Fruit fly (Drosophila melanogaster) whole organism, embryonic: ENCODE data around the gene CG8907.

Experiments used
- Awh ChIP-seq: fragments of 200-800 bp; sonication (Bioruptor generic); IDR thresholded peaks from 2 replicates; pipeline ENCODE4, ENCODE4 v1.3.6; 2022; ENCODE audit warnings: missing biosample characterization, missing genetic modification characterization
- B-H1 ChIP-seq: fragments of 200-800 bp; sonication (Bioruptor generic); IDR thresholded peaks from 3 replicates; pipeline ENCODE4 v1.3.6; 2022; ENCODE audit warnings: missing biosample characterization, missing genetic modification characterization
- BEAF-32 ChIP-seq: fragments of 200-800 bp; sonication (Bioruptor generic); optimal IDR thresholded peaks from 3 replicates; lab custom pipeline; 2017; ENCODE audit warnings: missing biosample characterization, missing genetic modification characterization, mild to moderate bottlenecking, moderate library complexity, missing genetic modification reagents
- Blimp-1 ChIP-seq: fragments of 200-800 bp; sonication (Bioruptor generic); optimal IDR thresholded peaks from 3 replicates; lab custom pipeline; 2018; ENCODE audit warnings: missing biosample characterization, missing genetic modification characterization, mild to moderate bottlenecking, moderate library complexity, missing genetic modification reagents
- CG10209 ChIP-seq: fragments of 200-800 bp; sonication (Bioruptor generic); optimal IDR thresholded peaks from 3 replicates; lab custom pipeline; 2017; ENCODE audit warnings: missing biosample characterization, mild to moderate bottlenecking, missing genetic modification characterization, missing genetic modification reagents
- CG1024 ChIP-seq: fragments of 200-800 bp; sonication (Bioruptor generic); IDR thresholded peaks from 2 replicates; pipeline ENCODE4 v1.3.6; 2022; ENCODE audit warnings: missing biosample characterization, missing genetic modification characterization
- CG10654 ChIP-seq: fragments of 200-800 bp; sonication (Bioruptor generic); optimal IDR thresholded peaks from 2 replicates; lab custom pipeline; 2016; ENCODE audit warnings: missing biosample characterization, missing genetic modification characterization
- CG11085 ChIP-seq: fragments of 200-800 bp; sonication (Bioruptor generic); IDR thresholded peaks from 2 replicates; pipeline ENCODE4 v1.3.6; 2022; ENCODE audit warnings: missing biosample characterization, missing genetic modification characterization
- CG11398 ChIP-seq: fragments of 200-800 bp; sonication (Bioruptor generic); optimal IDR thresholded peaks from 2 replicates; lab custom pipeline; 2016; ENCODE audit warnings: missing biosample characterization, missing genetic modification characterization
- CG11723 ChIP-seq: fragments of 200-800 bp; sonication (Bioruptor generic); optimal IDR thresholded peaks from 2 replicates; lab custom pipeline; 2017; ENCODE audit warnings: missing biosample characterization, mild to moderate bottlenecking, missing genetic modification characterization
- CG12219 ChIP-seq: fragments of 200-800 bp; sonication (Bioruptor generic); optimal IDR thresholded peaks from 3 replicates; lab custom pipeline; 2018; ENCODE audit warnings: missing biosample characterization, mild to moderate bottlenecking, missing genetic modification characterization
- CG16813 ChIP-seq: fragments of 200-800 bp; sonication (Bioruptor generic); IDR thresholded peaks from 3 replicates; pipeline ENCODE4 v1.3.6; 2022; ENCODE audit warnings: missing biosample characterization, missing genetic modification characterization; ENCODE audit not compliant: partially characterized antibody
- CG16863 ChIP-seq: fragments of 200-800 bp; sonication (Bioruptor generic); optimal IDR thresholded peaks from 3 replicates; lab custom pipeline; 2016; ENCODE audit warnings: missing biosample characterization, missing genetic modification characterization
- CG17568 ChIP-seq: fragments of 200-800 bp; sonication (Bioruptor generic); optimal IDR thresholded peaks from 2 replicates; lab custom pipeline; 2018; ENCODE audit warnings: missing biosample characterization, mild to moderate bottlenecking, missing genetic modification characterization, moderate library complexity
- CG30403 ChIP-seq: fragments of 200-800 bp; sonication (Bioruptor generic); optimal IDR thresholded peaks from 3 replicates; lab custom pipeline; 2016; ENCODE audit warnings: missing biosample characterization, missing genetic modification characterization
- CG3281 ChIP-seq: fragments of 200-800 bp; sonication (Bioruptor generic); optimal IDR thresholded peaks from 3 replicates; lab custom pipeline; 2017; ENCODE audit warnings: missing biosample characterization, mild to moderate bottlenecking, missing genetic modification characterization
- CG33213 ChIP-seq: fragments of 200-800 bp; sonication (Bioruptor generic); optimal IDR thresholded peaks from 3 replicates; lab custom pipeline; 2016; ENCODE audit warnings: missing biosample characterization, missing genetic modification characterization
- CG42726 ChIP-seq: fragments of 200-800 bp; sonication (Bioruptor generic); IDR thresholded peaks from 2 replicates; pipeline ENCODE4 v1.3.6; 2022; ENCODE audit warnings: missing biosample characterization, missing genetic modification characterization; ENCODE audit not compliant: partially characterized antibody
- CG43689 ChIP-seq: fragments of 200-800 bp; sonication (Bioruptor generic); IDR thresholded peaks from 2 replicates; pipeline ENCODE4 v1.3.6; 2022; ENCODE audit warnings: missing biosample characterization, missing genetic modification characterization
- CG6683 ChIP-seq: fragments of 200-800 bp; sonication (Bioruptor generic); optimal IDR thresholded peaks from 2 replicates; lab custom pipeline; 2017; ENCODE audit warnings: missing biosample characterization, mild to moderate bottlenecking, missing genetic modification characterization, missing genetic modification reagents
- CG7372 ChIP-seq: fragments of 200-800 bp; sonication (Bioruptor generic); IDR thresholded peaks from 2 replicates; pipeline ENCODE4 v1.3.6; 2022; ENCODE audit warnings: missing biosample characterization, missing genetic modification characterization
- Doc2 ChIP-seq: fragments of 200-800 bp; sonication (Bioruptor generic); IDR thresholded peaks from 2 replicates; pipeline ENCODE4 v1.3.6; 2022; ENCODE audit warnings: missing biosample characterization, missing genetic modification characterization
- HmgZ ChIP-seq: fragments of 200-800 bp; sonication (Bioruptor generic); optimal IDR thresholded peaks from 2 replicates; lab custom pipeline; 2018; ENCODE audit warnings: missing biosample characterization, mild to moderate bottlenecking, missing genetic modification characterization
- Hr3 ChIP-seq: fragments of 200-800 bp; sonication (Bioruptor generic); optimal IDR thresholded peaks from 3 replicates; lab custom pipeline; 2016; ENCODE audit warnings: missing biosample characterization, missing genetic modification characterization
- Oli ChIP-seq: fragments of 200-800 bp; sonication (Bioruptor generic); optimal IDR thresholded peaks from 2 replicates; lab custom pipeline; 2018; ENCODE audit warnings: missing biosample characterization, mild to moderate bottlenecking, missing genetic modification characterization, moderate library complexity
- Tbp ChIP-seq: fragments of >200 bp; optimal IDR thresholded peaks from 2 replicates; lab custom pipeline; 2018; ENCODE audit warnings: missing biosample characterization, missing genetic modification characterization
- ara ChIP-seq: fragments of 200-800 bp; sonication (Bioruptor generic); IDR thresholded peaks from 2 replicates; pipeline ENCODE4 v1.3.6; 2022; ENCODE audit warnings: missing biosample characterization, missing genetic modification characterization
- ash1 ChIP-seq: fragments of 200-800 bp; sonication (Bioruptor generic); optimal IDR thresholded peaks from 2 replicates; lab custom pipeline; 2018; ENCODE audit warnings: missing biosample characterization, mild to moderate bottlenecking, missing genetic modification characterization
- br ChIP-seq: fragments of >200 bp; optimal IDR thresholded peaks from 2 replicates; lab custom pipeline; 2017
- chinmo ChIP-seq: fragments of 200-800 bp; sonication (Bioruptor generic); IDR thresholded peaks from 4 replicates; pipeline ENCODE4 v1.3.6; 2022; ENCODE audit warnings: missing biosample characterization, missing genetic modification characterization; ENCODE audit not compliant: partially characterized antibody
- da ChIP-seq: fragments of 200-800 bp; sonication (Bioruptor generic); optimal IDR thresholded peaks from 2 replicates; lab custom pipeline; 2016; ENCODE audit warnings: missing biosample characterization, missing genetic modification characterization
- dan ChIP-seq: fragments of 200-800 bp; sonication (Bioruptor generic); IDR thresholded peaks from 2 replicates; pipeline ENCODE4 v1.3.6; 2022; ENCODE audit warnings: missing biosample characterization, missing genetic modification characterization
- disco-r ChIP-seq: fragments of 200-800 bp; sonication (Bioruptor generic); optimal IDR thresholded peaks from 2 replicates; lab custom pipeline; 2016; ENCODE audit warnings: missing biosample characterization, missing genetic modification characterization
- dm ChIP-seq: fragments of 200-800 bp; sonication (Bioruptor generic); optimal IDR thresholded peaks from 3 replicates; lab custom pipeline; 2016; ENCODE audit warnings: missing biosample characterization, missing genetic modification characterization
- dysf ChIP-seq: fragments of 200-800 bp; sonication (Bioruptor generic); IDR thresholded peaks from 3 replicates; pipeline ENCODE4 v1.3.6; 2022; ENCODE audit warnings: missing biosample characterization, missing genetic modification characterization
- grau ChIP-seq: fragments of 200-800 bp; optimal IDR thresholded peaks from 3 replicates; lab custom pipeline; 2019; ENCODE audit warnings: missing biosample characterization, mild to moderate bottlenecking, missing genetic modification characterization, moderate library complexity
- ham ChIP-seq: fragments of 200-800 bp; sonication (Bioruptor generic); IDR thresholded peaks from 2 replicates; pipeline ENCODE4 v1.3.6; 2022; ENCODE audit warnings: missing biosample characterization, missing genetic modification characterization
- hkb ChIP-seq, 2 experiments: fragments of 200-800 bp in 1 of 2; fragments of >200 bp in 1 of 2; sonication (Bioruptor generic) in 1 of 2; IDR thresholded peaks in 1 of 2; optimal IDR thresholded peaks in 1 of 2; 2 replicates each; pipeline versions ENCODE4 v1.3.6 to Lab custom; 2017 to 2022; ENCODE audit warnings: missing biosample characterization in 1 of 2, missing genetic modification characterization in 1 of 2
- maf-S ChIP-seq: fragments of 200-800 bp; sonication (Bioruptor generic); optimal IDR thresholded peaks from 2 replicates; lab custom pipeline; 2016; ENCODE audit warnings: missing biosample characterization, missing genetic modification characterization
- nerfin-1 ChIP-seq: fragments of 200-800 bp; sonication (Bioruptor generic); optimal IDR thresholded peaks from 3 replicates; lab custom pipeline; 2019; ENCODE audit warnings: missing biosample characterization, mild to moderate bottlenecking, missing genetic modification characterization, moderate library complexity
- p53 ChIP-seq: fragments of 200-800 bp; sonication (Bioruptor generic); optimal IDR thresholded peaks from 2 replicates; lab custom pipeline; 2016; ENCODE audit warnings: missing biosample characterization, missing genetic modification characterization
- peb ChIP-seq: fragments of 200-800 bp; sonication (Bioruptor generic); IDR thresholded peaks from 2 replicates; pipeline ENCODE4 v1.3.6; 2022; ENCODE audit warnings: missing biosample characterization, missing genetic modification characterization
- salm ChIP-seq: fragments of 200-800 bp; sonication (Bioruptor generic); optimal IDR thresholded peaks from 2 replicates; lab custom pipeline; 2018; ENCODE audit warnings: missing biosample characterization, mild to moderate bottlenecking, missing genetic modification characterization
- sc ChIP-seq, 3 experiments: fragments of >200 bp in 2 of 3; fragments of 200-800 bp in 1 of 3; sonication (Bioruptor generic) in 1 of 3; optimal IDR thresholded peaks; 2 replicates in 2 of 3; 3 replicates in 1 of 3; lab custom pipeline; 2017; ENCODE audit warnings: mild to moderate bottlenecking in 1 of 3, missing biosample characterization in 1 of 3, missing genetic modification characterization in 1 of 3, missing genetic modification reagents in 1 of 3
- schlank ChIP-seq: fragments of 200-800 bp; sonication (Bioruptor generic); optimal IDR thresholded peaks from 2 replicates; lab custom pipeline; 2018; ENCODE audit warnings: missing biosample characterization, mild to moderate bottlenecking, missing genetic modification characterization
- shn ChIP-seq: fragments of 200-800 bp; sonication (Bioruptor generic); optimal IDR thresholded peaks from 3 replicates; lab custom pipeline; 2016; ENCODE audit warnings: missing biosample characterization, missing genetic modification characterization
- tin ChIP-seq: fragments of 200-800 bp; sonication (Bioruptor generic); optimal IDR thresholded peaks from 3 replicates; lab custom pipeline; 2016; ENCODE audit warnings: missing biosample characterization, missing genetic modification characterization
- trem ChIP-seq: fragments of 200-800 bp; optimal IDR thresholded peaks from 3 replicates; lab custom pipeline; 2019; ENCODE audit warnings: missing biosample characterization, mild to moderate bottlenecking, missing genetic modification characterization, moderate library complexity
- wor ChIP-seq: fragments of 200-800 bp; sonication (Bioruptor generic); IDR thresholded peaks from 2 replicates; pipeline ENCODE4 v1.3.6; 2022; ENCODE audit warnings: missing biosample characterization, missing genetic modification characterization
- yki ChIP-seq: fragments of >200 bp; optimal IDR thresholded peaks from 3 replicates; lab custom pipeline; 2018
- zfh2 ChIP-seq: fragments of 200-800 bp; sonication (Bioruptor generic); optimal IDR thresholded peaks from 2 replicates; lab custom pipeline; 2016; ENCODE audit warnings: missing biosample characterization, missing genetic modification characterization

Gene CG8907

DNA sequence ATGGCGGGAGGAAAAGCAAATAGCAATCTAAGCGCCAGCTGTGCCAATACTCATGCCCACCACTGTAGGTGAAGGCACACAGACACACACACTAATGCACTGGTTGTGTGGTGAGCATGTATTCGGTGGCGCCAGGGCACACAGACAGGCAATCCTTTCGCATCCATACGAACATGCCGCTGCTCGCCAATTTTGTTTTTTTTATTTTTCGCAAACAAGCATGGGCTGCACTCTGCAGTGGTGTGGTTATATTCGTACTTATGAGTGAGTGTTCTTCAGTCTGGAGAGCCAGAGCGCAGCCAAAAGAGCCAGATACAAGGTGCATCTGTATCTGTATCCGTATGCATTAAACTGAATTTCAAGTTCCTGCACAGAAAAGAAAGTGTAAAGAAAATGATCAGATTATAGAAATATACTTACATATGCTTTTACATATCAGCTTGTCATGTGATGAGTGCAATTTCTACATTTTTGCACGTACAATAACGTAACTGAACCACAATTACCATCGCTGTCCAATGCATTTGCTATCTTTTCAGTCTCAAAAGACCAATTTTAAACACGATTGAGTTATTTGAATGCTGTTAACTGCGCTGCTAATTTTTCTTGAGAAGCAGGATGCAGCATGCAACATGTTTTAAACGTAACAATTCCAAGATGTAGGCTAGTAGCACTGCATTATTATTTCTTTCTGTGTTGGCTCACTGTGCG lies 51.2 kb downstream of the CG8907 start (continued):
- TF ChIP-seq CG12219 (GFP tag; lab: Kevin White, UChicago) (peak; percentile 9), maf-S (no peak), CG6683 (GFP tag; lab: Kevin White, UChicago) (no peak), CG1024 (no peak), wor (GFP tag; lab: Robert Waterston, UW) (no peak), grau (no peak), da (GFP tag; lab: Kevin White, UChicago) (no peak), CG43689 (GFP tag; lab: Robert Waterston, UW) (no peak), Tbp (GFP tag; lab: Kevin White, UChicago) (no peak), CG33213 (GFP tag; lab: Kevin White, UChicago) (no peak), shn (GFP tag; lab: Kevin White, UChicago) (no peak), dysf (GFP tag; lab: Robert Waterston, UW) (no peak), trem (peak; percentile 20), br (lab: Kevin White, UChicago) (no peak), CG11723 (GFP tag; lab: Kevin White, UChicago) (peak; percentile 3), Hr3 (no peak), Blimp-1 (GFP tag; lab: Kevin White, UChicago) (peak; percentile 35), CG17568 (no peak), peb (GFP tag; lab: Robert Waterston, UW) (no peak), dm (GFP tag; lab: Kevin White, UChicago) (no peak), Oli (tag; lab: Kevin White, UChicago) (peak; percentile 35), CG11398 (GFP tag; lab: Kevin White, UChicago) (peak; percentile 2), HmgZ (tag; lab: Kevin White, UChicago) (no peak), sc (optimal IDR thresholded peaks at IDR 0.05; lab: Kevin White, UChicago) (no peak), sc (GFP tag; optimal IDR thresholded peaks at IDR 0.05; lab: Kevin White, UChicago) (no peak), CG10654 (GFP tag; lab: Kevin White, UChicago) (no peak), CG11085 (GFP tag; lab: Robert Waterston, UW) (no peak), tin (no peak), p53 (GFP tag; lab: Kevin White, UChicago) (no peak), chinmo (no peak), schlank (no peak), dan (GFP tag; lab: Robert Waterston, UW) (no peak), CG30403 (no peak), yki (no peak), hkb (optimal IDR thresholded peaks at IDR 0.05; lab: Kevin White, UChicago) (no peak), hkb (GFP tag; IDR thresholded peaks at IDR 0.05; lab: Robert Waterston, UW) (no peak), Doc2 (no peak), zfh2 (GFP tag; lab: Kevin White, UChicago) (no peak), CG7372 (GFP tag; lab: Robert Waterston, UW) (no peak), CG10209 (GFP tag; lab: Kevin White, UChicago) (peak; percentile 42), CG16863 (no peak), CG42726 (no peak), BEAF-32 (GFP tag; lab: Kevin White, UChicago) (no peak), CG16813 (GFP tag; lab: Robert Waterston, UW) (no peak), Awh (0 out of 2 replicates have a peak, but pooled peaks have one; percentile 33), ash1 (no peak), disco-r (no peak), ham (GFP tag; lab: Robert Waterston, UW) (no peak), CG3281 (GFP tag; lab: Kevin White, UChicago) (no peak), ara (no peak), salm (tag; lab: Kevin White, UChicago) (no peak), B-H1 (GFP tag; lab: Robert Waterston, UW) (no peak), nerfin-1 (tag; lab: Kevin White, UChicago) (no peak)
